Worm (Caenorhabditis elegans) whole organism, young adult: ENCODE data around the gene cyn-8.

ENCODE experiments used
- F23B12.7 ChIP-seq: sonication (generic microtip); optimal IDR thresholded peaks from 2 replicates; lab custom pipeline; 2017; ENCODE audit warnings: missing genetic modification characterization, mild to moderate bottlenecking, missing compliant biosample characterization, antibody characterized with exemption, moderate library complexity; ENCODE audit not compliant: insufficient read depth
- F39B2.1 ChIP-seq: fragments of 200-800 bp; sonication (Bioruptor generic); IDR thresholded peaks from 2 replicates; pipeline ENCODE4 v1.3.6; 2022; ENCODE audit warnings: missing genetic modification reagents, missing genetic modification characterization, missing compliant biosample characterization
- F49E8.2 ChIP-seq: sonication (generic microtip); optimal IDR thresholded peaks from 3 replicates; lab custom pipeline; 2017; ENCODE audit warnings: missing genetic modification characterization, mild to moderate bottlenecking, missing compliant biosample characterization, antibody characterized with exemption, moderate library complexity; ENCODE audit not compliant: insufficient read depth
- F52B5.7 ChIP-seq: sonication (generic microtip); optimal IDR thresholded peaks from 2 replicates; lab custom pipeline; 2016; ENCODE audit warnings: mild to moderate bottlenecking, missing genetic modification characterization, missing compliant biosample characterization
- F57C9.4 ChIP-seq: sonication (generic microtip); optimal IDR thresholded peaks from 2 replicates; lab custom pipeline; 2017; ENCODE audit warnings: mild to moderate bottlenecking, missing genetic modification characterization, missing compliant biosample characterization
- T26A5.8 ChIP-seq: sonication (generic microtip); optimal IDR thresholded peaks from 2 replicates; lab custom pipeline; 2016; ENCODE audit warnings: missing genetic modification characterization, missing compliant biosample characterization
- Y56A3A.18 ChIP-seq: fragments of 200-800 bp; sonication (Bioruptor generic); IDR thresholded peaks from 2 replicates; pipeline ENCODE4 v1.3.6; 2022; ENCODE audit warnings: missing genetic modification reagents, missing genetic modification characterization, missing compliant biosample characterization
- Y95B8A.8 ChIP-seq: fragments of 200-800 bp; sonication (Bioruptor generic); IDR thresholded peaks from 2 replicates; pipeline ENCODE4 v1.3.6; 2022; ENCODE audit warnings: missing genetic modification reagents, missing genetic modification characterization, missing compliant biosample characterization
- ZK185.1 ChIP-seq: sonication (generic microtip); optimal IDR thresholded peaks from 2 replicates; lab custom pipeline; 2016; ENCODE audit warnings: mild to moderate bottlenecking, missing genetic modification characterization, missing compliant biosample characterization; ENCODE audit not compliant: poor library complexity, severe bottlenecking
- ama-1 ChIP-seq, 3 experiments: fragments of 150-350 bp in 1 of 3; sonication (generic microtip) in 2 of 3; optimal IDR thresholded peaks; 2 replicates each; lab custom pipeline; 2014 to 2018; ENCODE audit warnings: missing biosample characterization in 2 of 3, missing genetic modification characterization in 2 of 3, missing genetic modification reagents in 2 of 3
- atf-7 ChIP-seq: sonication (generic microtip); optimal IDR thresholded peaks from 2 replicates; lab custom pipeline; 2017; ENCODE audit warnings: mild to moderate bottlenecking, missing genetic modification characterization, missing compliant biosample characterization
- attf-3 ChIP-seq: fragments of 200-800 bp; sonication (Bioruptor generic); conservative IDR thresholded peaks from 2 replicates; pipeline ENCODE4 v1.3.6; 2022; ENCODE audit warnings: missing genetic modification reagents, missing genetic modification characterization, missing compliant biosample characterization
- attf-5 ChIP-seq: fragments of 200-800 bp; sonication (Bioruptor generic); optimal IDR thresholded peaks from 2 replicates; lab custom pipeline; 2018; ENCODE audit warnings: mild to moderate bottlenecking, missing genetic modification characterization, missing compliant biosample characterization
- ccch-3 ChIP-seq: fragments of 200-800 bp; sonication (Bioruptor generic); optimal IDR thresholded peaks from 2 replicates; lab custom pipeline; 2018; ENCODE audit warnings: mild to moderate bottlenecking, missing genetic modification characterization, missing compliant biosample characterization
- cebp-2 ChIP-seq: fragments of 200-800 bp; sonication (Bioruptor generic); IDR thresholded peaks from 2 replicates; pipeline ENCODE4 v1.3.6; 2022; ENCODE audit warnings: missing genetic modification characterization, missing compliant biosample characterization
- ceh-40 ChIP-seq: fragments of 200-800 bp; sonication (Bioruptor generic); IDR thresholded peaks from 2 replicates; pipeline ENCODE4 v1.3.6; 2022; ENCODE audit warnings: missing genetic modification characterization, missing compliant biosample characterization
- ceh-58 ChIP-seq: fragments of 200-800 bp; sonication (Bioruptor generic); IDR thresholded peaks from 2 replicates; pipeline ENCODE4 v1.3.6; 2022; ENCODE audit warnings: missing genetic modification characterization, missing compliant biosample characterization
- ceh-79 ChIP-seq: sonication (generic microtip); optimal IDR thresholded peaks from 2 replicates; lab custom pipeline; 2017; ENCODE audit warnings: mild to moderate bottlenecking, missing genetic modification characterization, missing compliant biosample characterization
- ceh-91 ChIP-seq: fragments of 200-800 bp; sonication (Bioruptor generic); IDR thresholded peaks from 2 replicates; pipeline ENCODE4 v1.3.6; 2022; ENCODE audit warnings: missing genetic modification reagents, missing genetic modification characterization, missing compliant biosample characterization
- dox-1 ChIP-seq: fragments of 200-800 bp; sonication (Bioruptor generic); IDR thresholded peaks from 2 replicates; pipeline ENCODE4 v1.3.6; 2022; ENCODE audit warnings: missing genetic modification reagents, missing genetic modification characterization, missing compliant biosample characterization
- dpff-1 ChIP-seq: sonication (generic microtip); optimal IDR thresholded peaks from 2 replicates; lab custom pipeline; 2017; ENCODE audit warnings: mild to moderate bottlenecking, missing genetic modification characterization, missing compliant biosample characterization
- egl-18 ChIP-seq: fragments of 200-800 bp; sonication (Bioruptor generic); IDR thresholded peaks from 2 replicates; pipeline ENCODE4 v1.3.6; 2022; ENCODE audit warnings: missing genetic modification reagents, missing genetic modification characterization, missing compliant biosample characterization
- egrh-3 ChIP-seq: fragments of 200-800 bp; sonication (Bioruptor generic); IDR thresholded peaks from 2 replicates; pipeline ENCODE4 v1.3.6; 2022; ENCODE audit warnings: missing genetic modification reagents, missing genetic modification characterization, missing compliant biosample characterization
- ekl-4 ChIP-seq: fragments of 200-800 bp; sonication (Bioruptor generic); IDR thresholded peaks from 2 replicates; pipeline ENCODE4 v1.3.6; 2022; ENCODE audit warnings: missing genetic modification reagents, missing genetic modification characterization, missing compliant biosample characterization
- fkh-3 ChIP-seq: sonication (generic microtip); optimal IDR thresholded peaks from 2 replicates; lab custom pipeline; 2016; ENCODE audit warnings: mild to moderate bottlenecking, missing genetic modification characterization, missing compliant biosample characterization
- gei-17 ChIP-seq: fragments of 200-800 bp; sonication (Bioruptor generic); optimal IDR thresholded peaks from 2 replicates; lab custom pipeline; 2018; ENCODE audit warnings: mild to moderate bottlenecking, missing genetic modification characterization, missing compliant biosample characterization
- him-1 ChIP-seq: sonication (generic microtip); optimal IDR thresholded peaks from 2 replicates; lab custom pipeline; 2016; ENCODE audit warnings: missing genotype, missing genetic modification reagents, missing genetic modification characterization, missing compliant biosample characterization
- hlh-12 ChIP-seq: sonication (generic microtip); optimal IDR thresholded peaks from 2 replicates; lab custom pipeline; 2016; ENCODE audit warnings: missing genetic modification characterization, missing compliant biosample characterization
- lin-26 ChIP-seq: fragments of 200-800 bp; sonication (Bioruptor generic); IDR thresholded peaks from 2 replicates; pipeline ENCODE4 v1.3.6; 2022; ENCODE audit warnings: missing genetic modification reagents, missing genetic modification characterization, missing compliant biosample characterization
- lin-35 ChIP-seq, 3 experiments: fragments of 150-350 bp in 2 of 3; sonication (generic microtip) in 1 of 3; optimal IDR thresholded peaks; 2 replicates each; lab custom pipeline; 2014 to 2018; ENCODE audit warnings: missing biosample characterization in 3 of 3, missing genetic modification characterization in 3 of 3, missing genetic modification reagents in 3 of 3
- lin-54 ChIP-seq: fragments of 200-800 bp; sonication (Bioruptor generic); optimal IDR thresholded peaks from 2 replicates; lab custom pipeline; 2018; ENCODE audit warnings: mild to moderate bottlenecking, missing genetic modification characterization, missing compliant biosample characterization
- lsl-1 ChIP-seq: fragments of 200-800 bp; sonication (Bioruptor generic); optimal IDR thresholded peaks from 2 replicates; lab custom pipeline; 2018; ENCODE audit warnings: mild to moderate bottlenecking, missing genetic modification characterization, moderate library complexity, missing compliant biosample characterization
- lsy-27 ChIP-seq: sonication (generic microtip); optimal IDR thresholded peaks from 2 replicates; lab custom pipeline; 2017; ENCODE audit warnings: missing genetic modification characterization, mild to moderate bottlenecking, missing compliant biosample characterization, antibody characterized with exemption, missing genotype, borderline replicate concordance; ENCODE audit not compliant: insufficient read depth
- madf-3 ChIP-seq: fragments of 200-800 bp; sonication (Bioruptor generic); IDR thresholded peaks from 2 replicates; pipeline ENCODE4 v1.3.6; 2022; ENCODE audit warnings: missing genetic modification reagents, missing genetic modification characterization, missing compliant biosample characterization
- nfya-2 ChIP-seq: fragments of 200-800 bp; sonication (Bioruptor generic); IDR thresholded peaks from 2 replicates; pipeline ENCODE4 v1.3.6; 2022; ENCODE audit warnings: missing genetic modification reagents, missing genetic modification characterization, missing compliant biosample characterization
- nhr-120 ChIP-seq: fragments of 200-800 bp; sonication (Bioruptor generic); IDR thresholded peaks from 2 replicates; pipeline ENCODE4 v1.3.6; 2022; ENCODE audit warnings: missing genetic modification characterization, missing compliant biosample characterization
- nhr-27 ChIP-seq: fragments of 200-800 bp; sonication (Bioruptor generic); optimal IDR thresholded peaks from 2 replicates; lab custom pipeline; 2018; ENCODE audit warnings: mild to moderate bottlenecking, missing genetic modification characterization, moderate library complexity, missing compliant biosample characterization
- nhr-80 ChIP-seq: sonication (generic microtip); optimal IDR thresholded peaks from 2 replicates; lab custom pipeline; 2016; ENCODE audit warnings: missing genetic modification characterization, missing compliant biosample characterization
- rcor-1 ChIP-seq: fragments of 200-800 bp; sonication (Bioruptor generic); IDR thresholded peaks from 2 replicates; pipeline ENCODE4 v1.3.6; 2022; ENCODE audit warnings: missing genetic modification reagents, missing genetic modification characterization, missing compliant biosample characterization
- sdz-38 ChIP-seq: sonication (generic microtip); optimal IDR thresholded peaks from 2 replicates; lab custom pipeline; 2016; ENCODE audit warnings: missing genotype, missing genetic modification characterization, missing compliant biosample characterization
- snpc-1.3 ChIP-seq: sonication (generic microtip); optimal IDR thresholded peaks from 2 replicates; lab custom pipeline; 2017; ENCODE audit warnings: missing genetic modification characterization, mild to moderate bottlenecking, missing compliant biosample characterization, antibody characterized with exemption, moderate library complexity, missing genotype, missing genetic modification reagents; ENCODE audit not compliant: insufficient read depth
- sptf-2 ChIP-seq: fragments of 200-800 bp; sonication (Bioruptor generic); optimal IDR thresholded peaks from 2 replicates; lab custom pipeline; 2018; ENCODE audit warnings: mild to moderate bottlenecking, missing genetic modification characterization, missing compliant biosample characterization
- tbx-9 ChIP-seq: sonication (generic microtip); optimal IDR thresholded peaks from 2 replicates; lab custom pipeline; 2016; ENCODE audit warnings: borderline replicate concordance, missing genetic modification characterization, inconsistent platforms, missing compliant biosample characterization
- xnd-1 ChIP-seq: sonication (generic microtip); optimal IDR thresholded peaks from 2 replicates; lab custom pipeline; 2016; ENCODE audit warnings: missing genotype, missing genetic modification reagents, missing genetic modification characterization, missing compliant biosample characterization
- zfh-2 ChIP-seq: fragments of 200-800 bp; sonication (Bioruptor generic); conservative IDR thresholded peaks from 2 replicates; pipeline ENCODE4 v1.3.6; 2022; ENCODE audit warnings: missing genetic modification reagents, missing genetic modification characterization, missing compliant biosample characterization
- zim-3 ChIP-seq: sonication (generic microtip); optimal IDR thresholded peaks from 2 replicates; lab custom pipeline; 2017; ENCODE audit warnings: mild to moderate bottlenecking, missing genetic modification characterization, moderate library complexity, missing compliant biosample characterization
- ztf-25 ChIP-seq: fragments of 200-800 bp; sonication (Bioruptor generic); IDR thresholded peaks from 2 replicates; pipeline ENCODE4 v1.3.6; 2022; ENCODE audit warnings: missing genetic modification reagents, missing genetic modification characterization, missing compliant biosample characterization
- ztf-26 ChIP-seq: sonication (generic microtip); optimal IDR thresholded peaks from 2 replicates; lab custom pipeline; 2017; ENCODE audit warnings: missing genetic modification characterization, missing compliant biosample characterization
- ztf-3 ChIP-seq: fragments of 200-800 bp; sonication (Bioruptor generic); optimal IDR thresholded peaks from 2 replicates; lab custom pipeline; 2018; ENCODE audit warnings: mild to moderate bottlenecking, missing genetic modification characterization, missing compliant biosample characterization

The cyn-8 gene

DNA sequence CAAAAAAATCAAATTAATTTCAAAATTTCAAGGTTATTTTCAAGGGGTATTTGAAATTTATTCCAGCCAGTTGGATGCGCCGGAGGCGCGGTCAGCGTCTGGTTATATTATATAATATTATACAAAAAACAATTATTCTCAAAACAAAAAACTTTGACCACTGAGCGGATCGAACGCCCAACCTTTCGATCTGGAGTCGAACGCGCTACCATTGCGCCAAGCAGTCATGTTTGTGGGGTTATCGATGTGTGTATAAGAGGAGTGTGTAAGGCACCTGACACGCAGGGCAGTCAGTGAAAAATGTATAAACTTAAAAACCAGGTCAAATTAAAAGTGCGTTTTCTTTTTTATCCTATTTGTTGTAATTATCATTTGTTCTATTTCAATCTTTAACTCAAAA, 33.0 kb downstream of the cyn-8 start (continued):
- TF ChIP-seq attf-5 (peak; percentile 18), madf-3 (GFP tag; lab: Robert Waterston, UW) (no peak), lsl-1 (GFP tag; lab: Kevin White, UChicago) (no peak), dox-1 (GFP tag; lab: Robert Waterston, UW) (peak; percentile 58), hlh-12 (tag; lab: Kevin White, UChicago) (no peak), ztf-26 (no peak), ztf-3 (GFP tag; lab: Kevin White, UChicago) (no peak), lin-26 (peak; percentile 77; the same call in 1 of the 2 replicates), tbx-9 (no peak), attf-3 (GFP tag; lab: Robert Waterston, UW) (no peak), snpc-1.3 (tag; lab: Kevin White, UChicago) (peak; percentile 24), ztf-25 (GFP tag; lab: Robert Waterston, UW) (no peak), nhr-80 (tag; lab: Kevin White, UChicago) (no peak), egl-18 (GFP tag; lab: Robert Waterston, UW) (no peak), nfya-2 (GFP tag; lab: Robert Waterston, UW) (no peak), zfh-2 (GFP tag; lab: Robert Waterston, UW) (no peak), ZK185.1 (tag; lab: Kevin White, UChicago) (no peak), F23B12.7 (tag; lab: Kevin White, UChicago) (peak; percentile 29), zim-3 (tag; lab: Kevin White, UChicago) (no peak), Y56A3A.18 (GFP tag; lab: Robert Waterston, UW) (no peak), sptf-2 (GFP tag; lab: Kevin White, UChicago) (no peak), fkh-3 (tag; lab: Kevin White, UChicago) (no peak), ceh-91 (GFP tag; lab: Robert Waterston, UW) (no peak), rcor-1 (GFP tag; lab: Robert Waterston, UW) (no peak), lin-35 (GFP tag; optimal IDR thresholded peaks at IDR 0.05; lab: Kevin White, UChicago) (no peak), nhr-120 (GFP tag; lab: Robert Waterston, UW) (no peak), cebp-2 (GFP tag; lab: Robert Waterston, UW) (no peak), ccch-3 (no peak), dpff-1 (no peak), nhr-27 (tag; lab: Kevin White, UChicago) (no peak), ceh-40 (GFP tag; lab: Robert Waterston, UW) (peak; percentile 19; the same call in 1 of the 2 replicates), F49E8.2 (tag; lab: Kevin White, UChicago) (no peak), gei-17 (GFP tag; lab: Kevin White, UChicago) (no peak), lin-54 (no peak), T26A5.8 (tag; lab: Kevin White, UChicago) (no peak), ceh-58 (GFP tag; lab: Robert Waterston, UW) (no peak), him-1 (peak; percentile 55), F57C9.4 (no peak), F52B5.7 (no peak), egrh-3 (GFP tag; lab: Robert Waterston, UW) (no peak), Y95B8A.8 (no peak), ekl-4 (GFP tag; lab: Robert Waterston, UW) (0 out of 2 replicates have a peak, but pooled peaks have one; percentile 31), atf-7 (no peak), lsy-27 (tag; lab: Kevin White, UChicago) (no peak), xnd-1 (no peak), ama-1 (optimal IDR thresholded peaks at IDR 0.05; lab: Kevin White, UChicago) (no peak), ama-1 (GFP tag; optimal IDR thresholded peaks at IDR 0.05; lab: Kevin White, UChicago) (peak in 1 of 2 experiments; percentile 36), ceh-79 (tag; lab: Kevin White, UChicago) (no peak), sdz-38 (no peak), F39B2.1 (GFP tag; lab: Robert Waterston, UW) (no peak)
